Fruit fly (Drosophila melanogaster): ENCODE measurements around the gene CG15043.
A peak's percentile ranks its signal among the peaks of the same experiment; 100 is the strongest.

CG15043 gene

dm6 chrX:18524594-18525266 lies 30.8 kb upstream of the CG15043 start:
- TF ChIP-seq gl (tag; optimal IDR thresholded peaks at IDR 0.05) (no peak), CG9948 (tag; optimal IDR thresholded peaks at IDR 0.05) (peak; percentile 41), CG4496 (GFP tag; IDR thresholded peaks at IDR 0.05) (no peak), fd96Ca (GFP tag; IDR thresholded peaks at IDR 0.05) (no peak), D1 (tag; optimal IDR thresholded peaks at IDR 0.05) (no peak), CG8301 (tag; optimal IDR thresholded peaks at IDR 0.05) (peak; percentile 52), CG12605 (GFP tag; IDR thresholded peaks at IDR 0.05) (no peak), CG14655 (GFP tag; optimal IDR thresholded peaks at IDR 0.05) (peak; percentile 66), CG32121 (GFP tag; IDR thresholded peaks at IDR 0.05) (no peak), Ets98B (GFP tag; IDR thresholded peaks at IDR 0.05) (no peak), CG8159 (tag; optimal IDR thresholded peaks at IDR 0.05) (peak; percentile 70), CG34367 (tag; optimal IDR thresholded peaks at IDR 0.05) (peak; percentile 14), Pif1A (GFP tag; optimal IDR thresholded peaks at IDR 0.05) (peak; percentile 24), rn (GFP tag; IDR thresholded peaks at IDR 0.05) (no peak), CG17806 (tag; optimal IDR thresholded peaks at IDR 0.05) (peak; percentile 44), Snoo (tag; optimal IDR thresholded peaks at IDR 0.05) (peak; percentile 3), CG15710 (tag; optimal IDR thresholded peaks at IDR 0.05) (peak; percentile 49), EcR (GFP tag; optimal IDR thresholded peaks at IDR 0.05) (no peak), Pif1B (GFP tag; optimal IDR thresholded peaks at IDR 0.05) (no peak), CG10348 (GFP tag; IDR thresholded peaks at IDR 0.05) (no peak), CG13204 (GFP tag; optimal IDR thresholded peaks at IDR 0.05) (no peak)

- no peak for TF ChIP-seq rn (GFP tag; IDR thresholded peaks at IDR 0.05)
- TF ChIP-seq CG10348 (GFP tag; IDR thresholded peaks at IDR 0.05): no peak
- TF ChIP-seq CG4496 (GFP tag; IDR thresholded peaks at IDR 0.05): no peak
- no peak for TF ChIP-seq CG15710 (tag; optimal IDR thresholded peaks at IDR 0.05)
- TF ChIP-seq fd96Ca (GFP tag; IDR thresholded peaks at IDR 0.05): no peak
- TF ChIP-seq CG8301 (tag; optimal IDR thresholded peaks at IDR 0.05): no peak
- no peak for TF ChIP-seq CG8159 (tag; optimal IDR thresholded peaks at IDR 0.05)
- no peak for TF ChIP-seq CG13204 (GFP tag; optimal IDR thresholded peaks at IDR 0.05)
Measured at dm6 chrX:18523146-18523812, 29.3 kb upstream of the CG15043 start.

- peak; percentile 8 for TF ChIP-seq CG17806 (tag; optimal IDR thresholded peaks at IDR 0.05)
- no peak for TF ChIP-seq CG4496 (GFP tag; IDR thresholded peaks at IDR 0.05)
- no peak for TF ChIP-seq CG32121 (GFP tag; IDR thresholded peaks at IDR 0.05)
- TF ChIP-seq CG8159 (tag; optimal IDR thresholded peaks at IDR 0.05): no peak
Measured at dm6 chrX:18522395-18523104, 28.6 kb upstream of the CG15043 start, which contains the start of gene CG6481. CG6481 (minus strand) TSS chrX:18522445.

dm6 chrX:18520360-18520759 lies 26.4 kb upstream of the CG15043 start:
- TF ChIP-seq EcR (GFP tag; optimal IDR thresholded peaks at IDR 0.05) (no peak), CG9948 (tag; optimal IDR thresholded peaks at IDR 0.05) (no peak)

- TF ChIP-seq CG34367 (tag; optimal IDR thresholded peaks at IDR 0.05) (no peak), EcR (GFP tag; optimal IDR thresholded peaks at IDR 0.05) (no peak), CG17806 (tag; optimal IDR thresholded peaks at IDR 0.05) (no peak), CG4496 (GFP tag; IDR thresholded peaks at IDR 0.05) (peak; percentile 77), Pif1A (GFP tag; optimal IDR thresholded peaks at IDR 0.05) (no peak), CG32121 (GFP tag; IDR thresholded peaks at IDR 0.05) (peak; percentile 28; the same call in 1 of the 2 replicates), CG12605 (GFP tag; IDR thresholded peaks at IDR 0.05) (peak; percentile 48; the same call in 1 of the 2 replicates), D1 (tag; optimal IDR thresholded peaks at IDR 0.05) (no peak), gl (tag; optimal IDR thresholded peaks at IDR 0.05) (no peak), CG13204 (GFP tag; optimal IDR thresholded peaks at IDR 0.05) (peak; percentile 48), CG14655 (GFP tag; optimal IDR thresholded peaks at IDR 0.05) (peak; percentile 10), Pif1B (GFP tag; optimal IDR thresholded peaks at IDR 0.05) (no peak), Snoo (tag; optimal IDR thresholded peaks at IDR 0.05) (no peak), Ets98B (GFP tag; IDR thresholded peaks at IDR 0.05) (peak; percentile 64), CG15710 (tag; optimal IDR thresholded peaks at IDR 0.05) (peak; percentile 6), rn (GFP tag; IDR thresholded peaks at IDR 0.05) (no peak), fd96Ca (GFP tag; IDR thresholded peaks at IDR 0.05) (no peak), CG10348 (GFP tag; IDR thresholded peaks at IDR 0.05) (no peak), CG8301 (tag; optimal IDR thresholded peaks at IDR 0.05) (no peak), CG9948 (tag; optimal IDR thresholded peaks at IDR 0.05) (no peak), CG8159 (tag; optimal IDR thresholded peaks at IDR 0.05) (no peak)
Measured at dm6 chrX:18517415-18517814, 23.4 kb upstream of the CG15043 start.

dm6 chrX:18515988-18516541 lies 22.1 kb upstream of the CG15043 start:
- 0 out of 3 replicates have a peak, but pooled peaks have one; percentile 42 for TF ChIP-seq fd96Ca (GFP tag; IDR thresholded peaks at IDR 0.05)
- no peak for TF ChIP-seq CG8301 (tag; optimal IDR thresholded peaks at IDR 0.05)
- no peak for TF ChIP-seq Pif1B (GFP tag; optimal IDR thresholded peaks at IDR 0.05)
- peak; percentile 68 for TF ChIP-seq CG4496 (GFP tag; IDR thresholded peaks at IDR 0.05)
- TF ChIP-seq CG17806 (tag; optimal IDR thresholded peaks at IDR 0.05): no peak
- no peak for TF ChIP-seq CG10348 (GFP tag; IDR thresholded peaks at IDR 0.05)
- no peak for TF ChIP-seq Pif1A (GFP tag; optimal IDR thresholded peaks at IDR 0.05)
- no peak for TF ChIP-seq CG32121 (GFP tag; IDR thresholded peaks at IDR 0.05)
- TF ChIP-seq Ets98B (GFP tag; IDR thresholded peaks at IDR 0.05): no peak
- TF ChIP-seq rn (GFP tag; IDR thresholded peaks at IDR 0.05): no peak
- no peak for TF ChIP-seq gl (tag; optimal IDR thresholded peaks at IDR 0.05)
- peak; percentile 9 for TF ChIP-seq CG14655 (GFP tag; optimal IDR thresholded peaks at IDR 0.05)
- TF ChIP-seq Snoo (tag; optimal IDR thresholded peaks at IDR 0.05): no peak
- peak; percentile 15; the same call in 1 of the 2 replicates for TF ChIP-seq CG12605 (GFP tag; IDR thresholded peaks at IDR 0.05)
- peak; percentile 21 for TF ChIP-seq CG8159 (tag; optimal IDR thresholded peaks at IDR 0.05)
- TF ChIP-seq CG15710 (tag; optimal IDR thresholded peaks at IDR 0.05): no peak
- TF ChIP-seq EcR (GFP tag; optimal IDR thresholded peaks at IDR 0.05): no peak
- no peak for TF ChIP-seq D1 (tag; optimal IDR thresholded peaks at IDR 0.05)
- TF ChIP-seq CG13204 (GFP tag; optimal IDR thresholded peaks at IDR 0.05): no peak
